Worm (Caenorhabditis elegans): ENCODE results near the gene sri-24.
A peak's percentile ranks its signal among the peaks of the same experiment; 100 is the strongest.

The sri-24 gene

ce11 chrV:15189567-15189966 lies 22.4 kb upstream of the sri-24 start, which contains the start of gene cyn-3 (continued):
- TF ChIP-seq dsc-1 (tag; optimal IDR thresholded peaks at IDR 0.05), result peak; percentile 88
- TF ChIP-seq fkh-10 (GFP tag; optimal IDR thresholded peaks at IDR 0.05), result peak; percentile 56
- no peak for TF ChIP-seq ceh-63 (GFP tag; optimal IDR thresholded peaks at IDR 0.05)
- peak; percentile 96 for TF ChIP-seq lin-15B (tag; optimal IDR thresholded peaks at IDR 0.05)
- TF ChIP-seq lin-39 (tag; optimal IDR thresholded peaks at IDR 0.05), result peak; percentile 86
- TF ChIP-seq ces-1 (GFP tag; optimal IDR thresholded peaks at IDR 0.05), result no peak
- 0 out of 2 replicates have a peak, but pooled peaks have one; percentile 27 for TF ChIP-seq ceh-88 (GFP tag; IDR thresholded peaks at IDR 0.05)
- no peak for TF ChIP-seq nhr-84 (tag; optimal IDR thresholded peaks at IDR 0.05)
- peak; percentile 80 to 95 (median 81) for TF ChIP-seq ceh-82 (tag; optimal IDR thresholded peaks at IDR 0.05)
- TF ChIP-seq ceh-8 (GFP tag; optimal IDR thresholded peaks at IDR 0.05), result peak; percentile 10
- TF ChIP-seq lsy-2 (tag; optimal IDR thresholded peaks at IDR 0.05), result peak; percentile 91 to 95
- peak; percentile 90 for TF ChIP-seq fos-1 (tag; optimal IDR thresholded peaks at IDR 0.05)
- TF ChIP-seq nhr-28 (tag; optimal IDR thresholded peaks at IDR 0.05), result no peak
- TF ChIP-seq nhr-12 (tag; optimal IDR thresholded peaks at IDR 0.05), result no peak
- TF ChIP-seq fkh-8 (tag; optimal IDR thresholded peaks at IDR 0.05), result peak; percentile 89
- no peak for TF ChIP-seq unc-30 (tag; optimal IDR thresholded peaks at IDR 0.05)
- TF ChIP-seq xbp-1 (tag; optimal IDR thresholded peaks at IDR 0.05), result peak; percentile 92
- TF ChIP-seq nhr-20 (tag; optimal IDR thresholded peaks at IDR 0.05), result peak; percentile 93
- peak; percentile 52 for TF ChIP-seq zip-4 (GFP tag; optimal IDR thresholded peaks at IDR 0.05)
- TF ChIP-seq nhr-237 (tag; optimal IDR thresholded peaks at IDR 0.05), result peak; percentile 77
- TF ChIP-seq irx-1 (tag; optimal IDR thresholded peaks at IDR 0.05), result peak; percentile 83
- TF ChIP-seq nhr-71 (tag; optimal IDR thresholded peaks at IDR 0.05), result peak; percentile 95
- TF ChIP-seq nhr-47 (tag; optimal IDR thresholded peaks at IDR 0.05), result peak; percentile 95
- TF ChIP-seq vab-15 (tag; optimal IDR thresholded peaks at IDR 0.05), result peak; percentile 57
- peak; percentile 83 for TF ChIP-seq aly-2 (tag; optimal IDR thresholded peaks at IDR 0.05)
- TF ChIP-seq C34B4.2 (tag; optimal IDR thresholded peaks at IDR 0.05), result no peak
- TF ChIP-seq zag-1 (tag; optimal IDR thresholded peaks at IDR 0.05), result no peak
- TF ChIP-seq isw-1 (GFP tag; IDR thresholded peaks at IDR 0.05), result peak; percentile 91
- peak; percentile 31 for TF ChIP-seq fkh-4 (tag; optimal IDR thresholded peaks at IDR 0.05; ENCODE audit: borderline replicate concordance)
- no peak for TF ChIP-seq C04F5.9 (tag; optimal IDR thresholded peaks at IDR 0.05)
- TF ChIP-seq C16A3.4 (tag; optimal IDR thresholded peaks at IDR 0.05), result peak; percentile 95
- no peak for TF ChIP-seq sptf-1 (tag; optimal IDR thresholded peaks at IDR 0.05)
- TF ChIP-seq ets-5 (GFP tag; IDR thresholded peaks at IDR 0.05), result no peak
- TF ChIP-seq nhr-77 (tag; optimal IDR thresholded peaks at IDR 0.05), result peak; percentile 74
- TF ChIP-seq hpl-2 (GFP tag; optimal IDR thresholded peaks at IDR 0.05), result no peak
- peak; percentile 88 for TF ChIP-seq jun-1 (tag; optimal IDR thresholded peaks at IDR 0.05)
- peak; percentile 32 for TF ChIP-seq sup-37 (GFP tag; optimal IDR thresholded peaks at IDR 0.05)
- peak; percentile 92 for TF ChIP-seq pax-3 (tag; optimal IDR thresholded peaks at IDR 0.05)
- TF ChIP-seq lin-35 (GFP tag; optimal IDR thresholded peaks at IDR 0.05), result peak; percentile 100
- peak; percentile 56 for TF ChIP-seq aha-1 (tag; optimal IDR thresholded peaks at IDR 0.05)
- peak; percentile 79 for TF ChIP-seq egl-13 (tag; optimal IDR thresholded peaks at IDR 0.05)
- TF ChIP-seq sox-4 (tag; optimal IDR thresholded peaks at IDR 0.05), result peak; percentile 73
- TF ChIP-seq lir-3 (tag; optimal IDR thresholded peaks at IDR 0.05; ENCODE audit: poor library complexity), result peak; percentile 64
- TF ChIP-seq nhr-19 (GFP tag; conservative IDR thresholded peaks at IDR 0.05), result peak; percentile 92
- peak; percentile 89 for TF ChIP-seq lin-13 (GFP tag; optimal IDR thresholded peaks at IDR 0.05)
- TF ChIP-seq nhr-11 (tag; optimal IDR thresholded peaks at IDR 0.05), result peak; percentile 50

All from whole organism, L1 larva.